Fruit fly (Drosophila melanogaster) whole organism, prepupa: ENCODE data around the gene CG11714.

ENCODE experiments used
- CG6276 ChIP-seq: fragments of 200-800 bp; sonication (Bioruptor generic); optimal IDR thresholded peaks from 2 replicates; lab custom pipeline; 2017; ENCODE audit warnings: missing biosample characterization, mild to moderate bottlenecking, missing genetic modification characterization
- Gug ChIP-seq: fragments of 200-800 bp; sonication (Bioruptor generic); IDR thresholded peaks from 2 replicates; pipeline ENCODE4 v1.3.6; 2022; ENCODE audit warnings: missing biosample characterization, missing genetic modification characterization
- Sox102F ChIP-seq: fragments of 200-800 bp; sonication (Bioruptor generic); optimal IDR thresholded peaks from 2 replicates; lab custom pipeline; 2016; ENCODE audit warnings: missing biosample characterization, mild to moderate bottlenecking, missing genetic modification characterization

dm6 chr3L:11531300-11531699 lies 8.8 kb upstream of the CG11714 start:
- TF ChIP-seq CG6276 (GFP tag; lab: Kevin White, UChicago) (no peak), Sox102F (no peak), Gug (GFP tag; lab: Robert Waterston, UW) (no peak)
